Worm (Caenorhabditis elegans) whole organism, L2 larva: ENCODE results near the gene F42G2.7.

ENCODE experiments used
- F13H6.1 ChIP-seq: sonication (generic microtip); optimal IDR thresholded peaks from 2 replicates; lab custom pipeline; 2016; ENCODE audit warnings: missing genetic modification characterization, missing compliant biosample characterization
- aly-2 ChIP-seq: fragments of 150-350 bp; optimal IDR thresholded peaks from 2 replicates; lab custom pipeline; 2014; ENCODE audit warnings: missing biosample characterization, missing genetic modification characterization
- blmp-1 ChIP-seq: sonication (generic microtip); optimal IDR thresholded peaks from 2 replicates; lab custom pipeline; 2017; ENCODE audit warnings: missing genetic modification characterization, mild to moderate bottlenecking, missing compliant biosample characterization, antibody characterized with exemption, moderate library complexity; ENCODE audit not compliant: insufficient read depth
- dmd-4 ChIP-seq: sonication (generic microtip); optimal IDR thresholded peaks from 2 replicates; lab custom pipeline; 2017; ENCODE audit warnings: missing biosample characterization, missing genetic modification characterization
- egl-27 ChIP-seq: sonication (generic microtip); optimal IDR thresholded peaks from 3 replicates; lab custom pipeline; 2017; ENCODE audit warnings: missing biosample characterization, missing genetic modification reagents, missing genetic modification characterization
- nhr-12 ChIP-seq: fragments of 150-350 bp; optimal IDR thresholded peaks from 2 replicates; lab custom pipeline; 2014; ENCODE audit warnings: missing biosample characterization, missing genetic modification characterization
- nhr-23 ChIP-seq: fragments of 150-350 bp; optimal IDR thresholded peaks from 2 replicates; lab custom pipeline; 2014; ENCODE audit warnings: missing biosample characterization, missing genetic modification reagents, missing genetic modification characterization
- nhr-237 ChIP-seq: fragments of 150-350 bp; optimal IDR thresholded peaks from 2 replicates; lab custom pipeline; 2014; ENCODE audit warnings: missing biosample characterization, missing genetic modification characterization

- TF ChIP-seq aly-2 (tag; lab: Kevin White, UChicago) = no peak
- TF ChIP-seq egl-27 (tag; lab: Kevin White, UChicago) = no peak
- no peak for TF ChIP-seq nhr-23 (tag; lab: Kevin White, UChicago)
- TF ChIP-seq nhr-12 (tag; lab: Kevin White, UChicago) = no peak
- no peak for TF ChIP-seq F13H6.1 (tag; lab: Kevin White, UChicago)
- no peak for TF ChIP-seq nhr-237
- no peak for TF ChIP-seq blmp-1 (tag; lab: Kevin White, UChicago)
- no peak for TF ChIP-seq dmd-4 (tag; lab: Kevin White, UChicago)
Observed at ce11 chrII:2417889-2418288, at the start of gene F42G2.7, which contains the start of gene F42G2.5.
